Worm (Caenorhabditis elegans) whole organism, L2 larva: Measurements from ENCODE around the gene Y43F8C.7.

Experiments
- ama-1 ChIP-seq: fragments of 150-350 bp; optimal IDR thresholded peaks from 2 replicates; lab custom pipeline; 2018; ENCODE audit warnings: inconsistent platforms
- elt-1 ChIP-seq: fragments of 150-350 bp; optimal IDR thresholded peaks from 2 replicates; lab custom pipeline; 2014; ENCODE audit warnings: missing biosample characterization, missing genetic modification characterization
- lin-13 ChIP-seq: fragments of 150-350 bp; optimal IDR thresholded peaks from 2 replicates; lab custom pipeline; 2014; ENCODE audit warnings: missing biosample characterization, missing genetic modification reagents, missing genetic modification characterization
- nhr-11 ChIP-seq: fragments of 150-350 bp; optimal IDR thresholded peaks from 2 replicates; lab custom pipeline; 2014; ENCODE audit warnings: missing biosample characterization, missing genetic modification characterization

DNA sequence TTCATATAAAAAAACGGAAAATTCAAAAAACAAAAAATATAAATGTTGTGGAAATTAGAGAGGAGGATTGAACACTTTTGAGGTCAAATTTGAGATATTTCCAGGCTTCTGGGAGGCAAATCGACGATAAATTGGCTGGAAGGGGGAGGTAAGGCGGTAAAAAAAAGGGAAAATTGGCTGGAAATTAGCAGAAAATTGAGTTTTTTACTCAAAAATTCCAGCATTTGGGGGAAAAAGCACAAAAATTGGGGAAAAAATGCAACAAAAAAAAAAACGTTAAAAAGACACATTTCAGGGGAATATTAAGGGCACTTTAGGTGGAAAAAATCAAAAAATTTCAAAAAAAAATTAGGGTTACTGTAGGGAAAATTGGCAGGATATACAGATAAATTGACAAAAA lies 9.6 kb downstream of the Y43F8C.7 start:
- TF ChIP-seq nhr-11 (tag; lab: Kevin White, UChicago) = no peak
- no peak for TF ChIP-seq ama-1
- TF ChIP-seq lin-13 = no peak
- no peak for TF ChIP-seq elt-1 (tag; lab: Kevin White, UChicago)
